Fruit fly (Drosophila melanogaster) whole organism, pupa: ENCODE measurements around the gene CG13482.

Experiments
- CG10348 ChIP-seq: fragments of 200-800 bp; sonication (Bioruptor generic); IDR thresholded peaks from 2 replicates; pipeline ENCODE4 v1.3.6; 2022; ENCODE audit warnings: missing biosample characterization, missing genetic modification characterization
- CG4496 ChIP-seq: fragments of 200-800 bp; sonication (Bioruptor generic); IDR thresholded peaks from 3 replicates; pipeline ENCODE4 v1.3.6; 2022; ENCODE audit warnings: missing biosample characterization, missing genetic modification characterization
- CG8159 ChIP-seq: fragments of 200-800 bp; sonication (Bioruptor generic); optimal IDR thresholded peaks from 3 replicates; lab custom pipeline; 2018; ENCODE audit warnings: missing biosample characterization, mild to moderate bottlenecking, missing genetic modification characterization, moderate library complexity
- Pif1B ChIP-seq: fragments of 200-800 bp; sonication (Bioruptor generic); optimal IDR thresholded peaks from 3 replicates; lab custom pipeline; 2016; ENCODE audit warnings: missing biosample characterization, missing genetic modification characterization

dm6 chr3L:14374499-14374898 lies 45.4 kb downstream of the CG13482 start:
- TF ChIP-seq CG8159 (peak; percentile 76), Pif1B (GFP tag; lab: Kevin White, UChicago) (peak; percentile 79), CG4496 (GFP tag; lab: Robert Waterston, UW) (peak; percentile 50; the same call in 1 of the 3 replicates), CG10348 (GFP tag; lab: Robert Waterston, UW) (no peak)
